Fruit fly (Drosophila melanogaster) whole organism, wandering third instar larva: ENCODE data around the gene Or30a.

Experiments used
- Abd-B ChIP-seq: fragments of >200 bp; optimal IDR thresholded peaks from 2 replicates; lab custom pipeline; 2017; ENCODE audit warnings: missing biosample characterization, missing genetic modification characterization
- CG32264 ChIP-seq: fragments of 200-800 bp; sonication (Bioruptor generic); optimal IDR thresholded peaks from 2 replicates; lab custom pipeline; 2016; ENCODE audit warnings: missing biosample characterization, missing genetic modification characterization
- CG9705 ChIP-seq: fragments of 200-800 bp; sonication (Bioruptor generic); optimal IDR thresholded peaks from 2 replicates; lab custom pipeline; 2018; ENCODE audit warnings: missing biosample characterization, mild to moderate bottlenecking, missing genetic modification characterization
- CrebA ChIP-seq: fragments of 200-800 bp; sonication (Bioruptor generic); optimal IDR thresholded peaks from 2 replicates; lab custom pipeline; 2016; ENCODE audit warnings: missing biosample characterization, mild to moderate bottlenecking, missing genetic modification characterization, borderline replicate concordance
- Dfd ChIP-seq: fragments of >200 bp; optimal IDR thresholded peaks from 2 replicates; lab custom pipeline; 2017; ENCODE audit warnings: missing biosample characterization, missing genetic modification characterization
- Dif ChIP-seq: fragments of 200-275, 200-300 bp; sonication (Bioruptor generic); optimal IDR thresholded peaks from 2 replicates; lab custom pipeline; 2018; ENCODE audit warnings: missing biosample characterization, missing genetic modification characterization; ENCODE audit not compliant: partially characterized antibody
- GATAd ChIP-seq: sonication (Bioruptor generic); optimal IDR thresholded peaks from 2 replicates; lab custom pipeline; 2016; ENCODE audit warnings: missing biosample characterization, missing genetic modification characterization
- HLH106 ChIP-seq: fragments of 200-800 bp; optimal IDR thresholded peaks from 3 replicates; lab custom pipeline; 2019; ENCODE audit warnings: missing biosample characterization, mild to moderate bottlenecking, missing genetic modification characterization, moderate library complexity
- Hnf4 ChIP-seq: fragments of 200-800 bp; sonication (Bioruptor generic); optimal IDR thresholded peaks from 2 replicates; lab custom pipeline; 2016; ENCODE audit warnings: missing biosample characterization, mild to moderate bottlenecking, missing genetic modification characterization
- Hr78 ChIP-seq: fragments of >200 bp; optimal IDR thresholded peaks from 2 replicates; lab custom pipeline; 2017; ENCODE audit warnings: missing biosample characterization, missing genetic modification characterization
- Hr83 ChIP-seq: fragments of 200-300 bp; sonication (Bioruptor generic); optimal IDR thresholded peaks from 2 replicates; lab custom pipeline; 2016; ENCODE audit warnings: missing biosample characterization, mild to moderate bottlenecking, missing genetic modification characterization, moderate library complexity; ENCODE audit not compliant: poor library complexity, severe bottlenecking
- Jra ChIP-seq: sonication (Bioruptor generic); optimal IDR thresholded peaks from 2 replicates; lab custom pipeline; 2016; ENCODE audit warnings: missing biosample characterization, missing genetic modification characterization
- Mio ChIP-seq: sonication (Bioruptor generic); optimal IDR thresholded peaks from 2 replicates; lab custom pipeline; 2016; ENCODE audit warnings: missing biosample characterization, missing genetic modification characterization
- Myc ChIP-seq: fragments of >200 bp; optimal IDR thresholded peaks from 2 replicates; lab custom pipeline; 2017
- N ChIP-seq: fragments of >200 bp; optimal IDR thresholded peaks from 2 replicates; lab custom pipeline; 2018; ENCODE audit warnings: missing biosample characterization, missing external identifiers, missing genetic modification characterization
- OdsH ChIP-seq: fragments of 200-800 bp; sonication (Bioruptor generic); optimal IDR thresholded peaks from 2 replicates; lab custom pipeline; 2016; ENCODE audit warnings: missing biosample characterization, mild to moderate bottlenecking, missing genetic modification characterization
- Rel ChIP-seq, 2 experiments: fragments of 200-800 bp; sonication (Bioruptor generic) in 1 of 2; optimal IDR thresholded peaks; 2 replicates in 1 of 2; 3 replicates in 1 of 2; lab custom pipeline; 2016 to 2019; ENCODE audit warnings: mild to moderate bottlenecking in 2 of 2, missing biosample characterization in 2 of 2, missing genetic modification characterization in 2 of 2, moderate library complexity in 1 of 2
- Sp1 ChIP-seq: fragments of 200-800 bp; sonication (Bioruptor generic); optimal IDR thresholded peaks from 3 replicates; lab custom pipeline; 2019; ENCODE audit warnings: missing biosample characterization, mild to moderate bottlenecking, missing genetic modification characterization, moderate library complexity
- Vsx2 ChIP-seq: fragments of 200-300, 225-300 bp; sonication (Bioruptor generic); optimal IDR thresholded peaks from 2 replicates; lab custom pipeline; 2018; ENCODE audit warnings: missing biosample characterization, missing genetic modification characterization; ENCODE audit not compliant: partially characterized antibody
- br ChIP-seq: fragments of 200-800 bp; sonication (Bioruptor generic); optimal IDR thresholded peaks from 2 replicates; lab custom pipeline; 2016; ENCODE audit warnings: missing biosample characterization, missing genetic modification characterization
- brk ChIP-seq: fragments of 200-800 bp; sonication (Bioruptor generic); optimal IDR thresholded peaks from 2 replicates; lab custom pipeline; 2016; ENCODE audit warnings: missing biosample characterization, mild to moderate bottlenecking, missing genetic modification characterization
- dl ChIP-seq, 2 experiments: fragments of 175-275, 200-275 bp in 1 of 2; fragments of 200-275 bp in 1 of 2; sonication (Bioruptor generic); optimal IDR thresholded peaks; lab custom pipeline; 2018; ENCODE audit warnings: mild to moderate bottlenecking in 2 of 2, missing biosample characterization in 2 of 2, missing genetic modification characterization in 2 of 2, moderate library complexity in 2 of 2; ENCODE audit not compliant: partially characterized antibody in 2 of 2, insufficient read depth in 1 of 2
- dmrt93B ChIP-seq: fragments of 200-800 bp; sonication (Bioruptor generic); optimal IDR thresholded peaks from 2 replicates; lab custom pipeline; 2018; ENCODE audit warnings: missing biosample characterization, mild to moderate bottlenecking, missing genetic modification characterization
- dsf ChIP-seq: sonication (Bioruptor generic); optimal IDR thresholded peaks from 2 replicates; lab custom pipeline; 2016; ENCODE audit warnings: missing biosample characterization, missing genetic modification characterization, borderline replicate concordance
- ey ChIP-seq: fragments of 200-800 bp; sonication (Bioruptor generic); optimal IDR thresholded peaks from 2 replicates; lab custom pipeline; 2016; ENCODE audit warnings: missing biosample characterization, missing genetic modification characterization
- foxo ChIP-seq, 2 experiments: fragments of 200-800 bp; sonication (Bioruptor generic); optimal IDR thresholded peaks; 2 replicates in 1 of 2; 3 replicates in 1 of 2; lab custom pipeline; 2016 to 2017; ENCODE audit warnings: missing biosample characterization in 2 of 2, missing genetic modification characterization in 2 of 2
- fru ChIP-seq: fragments of 200-800 bp; sonication (Bioruptor generic); optimal IDR thresholded peaks from 3 replicates; lab custom pipeline; 2016; ENCODE audit warnings: missing biosample characterization, mild to moderate bottlenecking, missing genetic modification characterization
- h ChIP-seq: fragments of 200-800 bp; sonication (Bioruptor generic); optimal IDR thresholded peaks from 3 replicates; lab custom pipeline; 2016; ENCODE audit warnings: missing biosample characterization, mild to moderate bottlenecking, missing genetic modification characterization
- jim ChIP-seq: fragments of 175-275, 200-325 bp; sonication (Bioruptor generic); optimal IDR thresholded peaks from 2 replicates; lab custom pipeline; 2016; ENCODE audit warnings: missing biosample characterization, mild to moderate bottlenecking, missing genetic modification characterization
- lola ChIP-seq: fragments of >200 bp; optimal IDR thresholded peaks from 2 replicates; lab custom pipeline; 2017; ENCODE audit warnings: missing biosample characterization, missing genetic modification characterization
- pan ChIP-seq: fragments of >200 bp; optimal IDR thresholded peaks from 2 replicates; lab custom pipeline; 2017
- psq ChIP-seq: fragments of 200-800 bp; sonication (Bioruptor generic); optimal IDR thresholded peaks from 3 replicates; lab custom pipeline; 2017; ENCODE audit warnings: missing biosample characterization, mild to moderate bottlenecking, missing genetic modification characterization, moderate library complexity
- rgr ChIP-seq: fragments of 200-800 bp; sonication (Bioruptor generic); optimal IDR thresholded peaks from 3 replicates; lab custom pipeline; 2016; ENCODE audit warnings: missing biosample characterization, mild to moderate bottlenecking, missing genetic modification characterization
- sage ChIP-seq: fragments of 200-800 bp; sonication (Bioruptor generic); optimal IDR thresholded peaks from 2 replicates; lab custom pipeline; 2016; ENCODE audit warnings: missing biosample characterization, mild to moderate bottlenecking, missing genetic modification characterization
- sv ChIP-seq: fragments of 200-800 bp; sonication (Bioruptor generic); optimal IDR thresholded peaks from 3 replicates; lab custom pipeline; 2016; ENCODE audit warnings: missing biosample characterization, missing genetic modification characterization
- tai ChIP-seq: sonication (Bioruptor generic); optimal IDR thresholded peaks from 2 replicates; lab custom pipeline; 2016; ENCODE audit warnings: missing biosample characterization, missing genetic modification characterization
- usp ChIP-seq: fragments of >200 bp; optimal IDR thresholded peaks from 2 replicates; lab custom pipeline; 2017; ENCODE audit warnings: missing biosample characterization, missing genetic modification characterization
- woc ChIP-seq: sonication (Bioruptor generic); optimal IDR thresholded peaks from 2 replicates; lab custom pipeline; 2016; ENCODE audit warnings: missing biosample characterization, mild to moderate bottlenecking, missing genetic modification characterization

Gene Or30a

DNA sequence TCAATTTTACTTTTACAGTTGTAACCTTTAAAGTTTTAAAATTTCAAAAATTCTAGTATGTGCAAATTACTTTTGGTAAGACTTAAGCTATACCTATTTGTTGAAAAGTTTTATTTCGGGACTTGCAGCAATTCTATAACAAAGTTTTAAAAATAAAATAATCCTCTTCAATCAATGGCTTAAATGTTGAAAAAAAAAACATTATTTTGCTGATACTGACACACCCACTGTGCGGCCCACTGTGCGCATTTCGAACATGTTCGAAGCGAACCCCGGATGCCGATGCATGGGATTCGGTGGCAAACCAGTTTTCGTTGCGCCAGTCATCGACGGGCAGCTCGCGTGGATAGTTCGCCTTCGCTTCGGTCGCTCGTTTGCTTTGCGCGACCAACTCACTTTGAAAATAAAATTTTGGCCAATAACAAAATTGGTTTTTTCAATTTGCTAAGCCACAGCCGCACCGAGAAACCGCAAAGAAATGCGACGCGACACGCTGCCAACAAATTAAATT lies 13.9 kb downstream of the Or30a start, which contains the start of gene CG32982 (continued):
- TF ChIP-seq N (no peak), Hr83 (GFP tag; lab: Kevin White, UChicago) (peak; percentile 67), OdsH (GFP tag; lab: Kevin White, UChicago) (peak; percentile 80), rgr (GFP tag; lab: Kevin White, UChicago) (peak; percentile 83), Mio (GFP tag; lab: Kevin White, UChicago) (peak; percentile 60), CG9705 (peak; percentile 88)

- TF ChIP-seq Rel (GFP tag; optimal IDR thresholded peaks at IDR 0.05; lab: Kevin White, UChicago), result no peak
- no peak for TF ChIP-seq Rel (tag; optimal IDR thresholded peaks at IDR 0.05; lab: Kevin White, UChicago)
- peak; percentile 54 for TF ChIP-seq fru (GFP tag; lab: Kevin White, UChicago)
- TF ChIP-seq foxo (GFP tag; optimal IDR thresholded peaks at IDR 0.05; lab: Kevin White, UChicago), result peak in 1 of 2 experiments; percentile 38
- TF ChIP-seq, all 38 proteins: peak for 2
Measured at dm6 chr2L:9127072-9127646, 15.5 kb downstream of the Or30a start.

- no peak for TF ChIP-seq Hr83 (GFP tag; lab: Kevin White, UChicago)
- no peak for TF ChIP-seq CG9705
- TF ChIP-seq woc, result no peak
- TF ChIP-seq Vsx2 (GFP tag; lab: Kevin White, UChicago), result no peak
- no peak for TF ChIP-seq brk (GFP tag; lab: Kevin White, UChicago)
- no peak for TF ChIP-seq CrebA (GFP tag; lab: Kevin White, UChicago)
- no peak for TF ChIP-seq lola (GFP tag; lab: Kevin White, UChicago)
- TF ChIP-seq h (GFP tag; lab: Kevin White, UChicago), result no peak
- TF ChIP-seq pan (lab: Kevin White, UChicago), result no peak
- no peak for TF ChIP-seq Abd-B (GFP tag; lab: Kevin White, UChicago)
Measured at dm6 chr2L:9130934-9131333, 19.3 kb downstream of the Or30a start.

DNA sequence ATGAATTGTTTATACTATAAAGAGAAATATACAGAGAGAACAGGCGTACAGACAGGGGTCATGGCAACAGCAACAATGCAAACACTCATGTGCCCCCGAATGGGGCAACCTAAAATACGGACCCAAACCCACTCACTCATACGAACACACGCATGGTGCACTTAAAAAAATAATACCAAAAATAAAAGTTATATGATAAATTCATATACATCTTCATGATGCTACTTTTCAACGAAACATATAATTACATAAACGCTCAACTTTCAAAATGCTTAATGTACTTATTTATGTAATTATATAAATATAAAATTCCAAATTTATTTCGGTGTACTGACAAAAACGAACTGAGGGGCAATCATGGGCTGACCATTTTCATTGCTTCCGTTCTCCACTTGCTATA lies 21.6 kb downstream of the Or30a start:
- TF ChIP-seq Vsx2 (GFP tag; lab: Kevin White, UChicago) (no peak), Abd-B (GFP tag; lab: Kevin White, UChicago) (no peak), foxo (GFP tag; optimal IDR thresholded peaks at IDR 0.05; lab: Kevin White, UChicago) (peak in 1 of 2 experiments; percentile 64), br (no peak), h (GFP tag; lab: Kevin White, UChicago) (peak; percentile 31), lola (GFP tag; lab: Kevin White, UChicago) (no peak), Sp1 (GFP tag; lab: Kevin White, UChicago) (peak; percentile 54), Myc (no peak), OdsH (GFP tag; lab: Kevin White, UChicago) (peak; percentile 61), Rel (GFP tag; optimal IDR thresholded peaks at IDR 0.05; lab: Kevin White, UChicago) (no peak), Rel (tag; optimal IDR thresholded peaks at IDR 0.05; lab: Kevin White, UChicago) (no peak), ey (GFP tag; lab: Kevin White, UChicago) (no peak), N (no peak), pan (lab: Kevin White, UChicago) (no peak), sv (peak; percentile 23), Dif (GFP tag; lab: Kevin White, UChicago) (no peak), psq (peak; percentile 19), CG9705 (no peak), Hnf4 (GFP tag; lab: Kevin White, UChicago) (peak; percentile 16), CG32264 (GFP tag; lab: Kevin White, UChicago) (no peak), Jra (GFP tag; lab: Kevin White, UChicago) (no peak), dl (GFP tag; optimal IDR thresholded peaks at IDR 0.05; lab: Kevin White, UChicago; ENCODE audit: insufficient read depth in 1 of 2, partially characterized antibody in 2 of 2) (no peak), Hr83 (GFP tag; lab: Kevin White, UChicago) (no peak), HLH106 (tag; lab: Kevin White, UChicago) (peak; percentile 40), tai (GFP tag; lab: Kevin White, UChicago) (no peak), brk (GFP tag; lab: Kevin White, UChicago) (no peak), dmrt93B (GFP tag; lab: Kevin White, UChicago) (no peak), sage (GFP tag; lab: Kevin White, UChicago) (no peak), Dfd (no peak), jim (no peak), dsf (GFP tag; lab: Kevin White, UChicago) (no peak), rgr (GFP tag; lab: Kevin White, UChicago) (peak; percentile 37), fru (GFP tag; lab: Kevin White, UChicago) (peak; percentile 33), usp (GFP tag; lab: Kevin White, UChicago) (no peak), woc (no peak), CrebA (GFP tag; lab: Kevin White, UChicago) (no peak), Mio (GFP tag; lab: Kevin White, UChicago) (no peak), Hr78 (GFP tag; lab: Kevin White, UChicago) (no peak), GATAd (GFP tag; lab: Kevin White, UChicago) (no peak)
